Fruit fly (Drosophila melanogaster): ENCODE measurements around the gene MED25.

The MED25 gene

dm6 chr3R:20008372-20009051 is at the start of gene MED25, which contains the start of gene Hs6st:
Gene MED25 (plus strand): TSS chr3R:20008947.
Gene Hs6st (minus strand): TSS chr3R:20008512.
- no peak for TF ChIP-seq CG34406 (GFP tag; optimal IDR thresholded peaks at IDR 0.05)
- peak; percentile 22 for TF ChIP-seq Blimp-1 (GFP tag; optimal IDR thresholded peaks at IDR 0.05)
- TF ChIP-seq CG10631 (GFP tag; optimal IDR thresholded peaks at IDR 0.05): peak; percentile 47
- TF ChIP-seq ss (GFP tag; optimal IDR thresholded peaks at IDR 0.05): no peak
- TF ChIP-seq Eip78C (GFP tag): peak; percentile 83
- TF ChIP-seq CG9139 (GFP tag; optimal IDR thresholded peaks at IDR 0.05): no peak
- TF ChIP-seq CG8119 (GFP tag; IDR thresholded peaks at IDR 0.05): peak; percentile 29; the same call in 1 of the 3 replicates
- peak; percentile 11 for TF ChIP-seq CG7368 (GFP tag; optimal IDR thresholded peaks at IDR 0.05)
- no peak for TF ChIP-seq fd59A (GFP tag; optimal IDR thresholded peaks at IDR 0.05)
- TF ChIP-seq achi (GFP tag; optimal IDR thresholded peaks at IDR 0.05): no peak
- TF ChIP-seq CG6854 (GFP tag; optimal IDR thresholded peaks at IDR 0.05): no peak
- no peak for TF ChIP-seq Met (GFP tag; optimal IDR thresholded peaks at IDR 0.05)
- peak; percentile 49 for TF ChIP-seq CG6163 (GFP tag; IDR thresholded peaks at IDR 0.05)
- peak; percentile 79 for TF ChIP-seq cyc (GFP tag; optimal IDR thresholded peaks at IDR 0.05)
- peak; percentile 28 for TF ChIP-seq lz (GFP tag; optimal IDR thresholded peaks at IDR 0.05)
- TF ChIP-seq CG10669 (GFP tag; optimal IDR thresholded peaks at IDR 0.05): no peak
- TF ChIP-seq CG11762 (GFP tag; optimal IDR thresholded peaks at IDR 0.05; ENCODE audit: insufficient read depth): peak; percentile 36
- no peak for TF ChIP-seq CG3032 (tag; optimal IDR thresholded peaks at IDR 0.05)
- TF ChIP-seq CG8632 (GFP tag; optimal IDR thresholded peaks at IDR 0.05): no peak
- TF ChIP-seq CG11294 (GFP tag; IDR thresholded peaks at IDR 0.05): no peak
- TF ChIP-seq Hr39 (GFP tag; optimal IDR thresholded peaks at IDR 0.05): no peak
- no peak for TF ChIP-seq fkh (GFP tag; optimal IDR thresholded peaks at IDR 0.05)
- TF ChIP-seq CG3919 (GFP tag; optimal IDR thresholded peaks at IDR 0.05): peak; percentile 61
- peak; percentile 30 for TF ChIP-seq esn (GFP tag; optimal IDR thresholded peaks at IDR 0.05)
- no peak for TF ChIP-seq CG8319 (GFP tag; optimal IDR thresholded peaks at IDR 0.05)

DNA sequence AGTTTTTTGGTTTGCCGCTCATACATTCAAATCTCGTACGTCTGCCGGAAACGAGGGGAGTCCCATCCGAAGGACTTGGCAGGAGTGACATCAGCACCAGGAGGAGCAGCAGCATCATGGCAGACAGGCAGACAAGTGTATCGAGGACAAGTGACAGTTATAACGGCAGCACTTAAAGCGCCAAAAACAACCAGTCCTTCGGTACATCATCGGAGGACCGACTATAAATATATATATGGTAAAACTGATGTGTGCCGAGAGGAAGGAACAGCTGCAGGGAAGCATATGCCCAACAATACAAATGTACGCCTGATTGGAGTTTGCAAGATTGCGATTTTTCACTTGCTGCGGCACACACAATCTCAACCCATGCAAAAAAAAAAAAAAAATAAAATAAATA is 40.1 kb upstream of the MED25 start:
- no peak for TF ChIP-seq CG6276 (GFP tag; optimal IDR thresholded peaks at IDR 0.05)
- no peak for TF ChIP-seq CG11902 (GFP tag; optimal IDR thresholded peaks at IDR 0.05)
- TF ChIP-seq Eip75B (GFP tag; optimal IDR thresholded peaks at IDR 0.05): no peak
- no peak for TF ChIP-seq CG9139 (GFP tag; optimal IDR thresholded peaks at IDR 0.05)
- TF ChIP-seq net (GFP tag; optimal IDR thresholded peaks at IDR 0.05): no peak
- no peak for TF ChIP-seq CG10631 (GFP tag; optimal IDR thresholded peaks at IDR 0.05)
- TF ChIP-seq spab (GFP tag; optimal IDR thresholded peaks at IDR 0.05): no peak
- TF ChIP-seq cyc (GFP tag; optimal IDR thresholded peaks at IDR 0.05): no peak
- no peak for TF ChIP-seq dac (GFP tag; optimal IDR thresholded peaks at IDR 0.05)
- TF ChIP-seq CG8632 (GFP tag; optimal IDR thresholded peaks at IDR 0.05): no peak
- TF ChIP-seq Hr39 (GFP tag; optimal IDR thresholded peaks at IDR 0.05): no peak
- no peak for TF ChIP-seq esn (GFP tag; optimal IDR thresholded peaks at IDR 0.05)
- no peak for TF ChIP-seq lz (GFP tag; optimal IDR thresholded peaks at IDR 0.05)
- no peak for TF ChIP-seq CG11294 (GFP tag; IDR thresholded peaks at IDR 0.05)
- no peak for TF ChIP-seq CG6792 (GFP tag; optimal IDR thresholded peaks at IDR 0.05)

dm6 chr3R:19972598-19972997 is 36.1 kb upstream of the MED25 start, which contains the start of gene CG31213:
Gene CG31213 (plus strand): TSS chr3R:19972898.
- TF ChIP-seq OdsH (GFP tag; optimal IDR thresholded peaks at IDR 0.05) (no peak), CG7368 (GFP tag; optimal IDR thresholded peaks at IDR 0.05) (no peak)

DNA sequence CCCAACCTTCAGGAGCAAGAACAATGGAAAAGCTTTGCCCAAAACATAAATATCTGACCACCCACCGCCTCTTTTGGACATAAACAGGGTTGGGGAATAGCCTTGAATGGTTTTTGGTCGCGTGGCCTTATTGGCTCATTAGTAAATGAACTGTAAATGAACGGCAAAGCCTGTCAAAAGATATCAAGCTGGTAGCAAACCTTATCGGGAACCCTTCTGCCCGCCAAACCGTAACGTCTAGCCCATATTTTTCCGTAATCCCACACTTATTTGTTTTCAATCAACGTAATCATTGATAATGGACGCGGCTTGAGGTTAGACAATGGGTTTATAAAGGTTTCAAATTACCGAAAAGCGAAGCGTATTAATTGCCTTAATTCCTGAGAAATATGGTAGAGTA is 23.4 kb upstream of the MED25 start:
- TF ChIP-seq cyc (GFP tag; optimal IDR thresholded peaks at IDR 0.05) (no peak), CG11902 (GFP tag; optimal IDR thresholded peaks at IDR 0.05) (no peak)

Measured in whole organism, prepupa.